Fruit fly (Drosophila melanogaster) whole organism, embryonic: ENCODE measurements around the gene Vha100-5.

Source experiments
- CG1024 ChIP-seq: fragments of 200-800 bp; sonication (Bioruptor generic); IDR thresholded peaks from 2 replicates; pipeline ENCODE4 v1.3.6; 2022; ENCODE audit warnings: missing biosample characterization, missing genetic modification characterization
- Side ChIP-seq: fragments of 200-800 bp; sonication (Bioruptor generic); optimal IDR thresholded peaks from 2 replicates; lab custom pipeline; 2016; ENCODE audit warnings: missing biosample characterization, missing genetic modification characterization
- Tbp ChIP-seq: fragments of >200 bp; optimal IDR thresholded peaks from 2 replicates; lab custom pipeline; 2018; ENCODE audit warnings: missing biosample characterization, missing genetic modification characterization
- br ChIP-seq: fragments of >200 bp; optimal IDR thresholded peaks from 2 replicates; lab custom pipeline; 2017
- disco-r ChIP-seq: fragments of 200-800 bp; sonication (Bioruptor generic); optimal IDR thresholded peaks from 2 replicates; lab custom pipeline; 2016; ENCODE audit warnings: missing biosample characterization, missing genetic modification characterization
- mld ChIP-seq: fragments of 200-800 bp; sonication (Bioruptor generic); IDR thresholded peaks from 3 replicates; pipeline ENCODE4 v1.3.6; 2022; ENCODE audit warnings: missing biosample characterization, missing genetic modification characterization; ENCODE audit not compliant: partially characterized antibody

DNA sequence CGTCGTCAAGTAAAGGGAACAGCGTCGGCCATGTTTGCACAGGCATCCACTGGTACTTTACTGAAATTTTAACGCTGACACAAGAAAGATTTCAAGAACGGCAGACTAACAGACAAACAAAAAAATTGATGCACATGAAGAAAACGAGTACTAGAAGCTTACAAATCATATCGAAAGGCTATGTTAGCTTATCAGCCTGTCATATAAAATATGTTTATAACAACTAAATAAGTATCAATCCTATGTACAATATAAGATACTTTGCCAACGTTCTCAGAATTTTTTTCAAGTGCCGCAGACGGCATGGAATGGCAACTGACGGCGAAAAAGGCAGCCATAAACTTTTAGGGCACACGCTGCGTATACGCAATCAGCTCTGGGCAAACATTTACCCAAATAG, 36.9 kb upstream of the Vha100-5 start:
- no peak for TF ChIP-seq Side
- no peak for TF ChIP-seq mld
- no peak for TF ChIP-seq CG1024 (GFP tag; lab: Robert Waterston, UW)
- no peak for TF ChIP-seq Tbp (GFP tag; lab: Kevin White, UChicago)
- no peak for TF ChIP-seq br
- no peak for TF ChIP-seq disco-r (GFP tag; lab: Kevin White, UChicago)
